Fruit fly (Drosophila melanogaster): ENCODE measurements around the gene CG5885.

CG5885 gene

DNA sequence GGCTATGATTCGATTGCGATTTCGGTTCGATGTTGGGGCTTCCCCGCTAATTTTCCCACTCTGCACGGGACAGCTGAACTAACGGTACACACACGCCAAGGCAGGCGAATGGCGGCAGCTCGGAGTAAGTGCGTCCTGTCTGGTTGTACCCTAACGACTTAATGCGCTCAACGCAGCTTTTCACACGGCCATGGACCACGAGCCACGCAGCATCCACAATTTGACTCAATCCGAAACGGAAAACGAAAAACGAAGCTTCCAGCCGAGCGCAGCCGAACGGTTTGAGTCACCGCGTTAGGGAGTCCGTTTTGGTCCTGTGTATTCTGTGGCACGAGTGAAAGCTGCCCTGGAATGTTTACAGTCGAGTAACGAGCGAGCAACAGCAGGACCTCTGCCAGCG, 32.0 kb downstream of the CG5885 start, which contains the start of gene nAChRalpha6:
TSS of gene nAChRalpha6 (minus strand) at position 165 of the 400 bp plus-strand sequence.
- no peak for TF ChIP-seq CG3919 (GFP tag; optimal IDR thresholded peaks at IDR 0.05)
- TF ChIP-seq dsx (GFP tag; optimal IDR thresholded peaks at IDR 0.05; ENCODE audit: poor library complexity, severe bottlenecking): no peak
- no peak for TF ChIP-seq dac (GFP tag; optimal IDR thresholded peaks at IDR 0.05)
- no peak for TF ChIP-seq eg (GFP tag; IDR thresholded peaks at IDR 0.05)
- no peak for TF ChIP-seq CG8632 (GFP tag; optimal IDR thresholded peaks at IDR 0.05)
- TF ChIP-seq CG6276 (GFP tag; optimal IDR thresholded peaks at IDR 0.05): no peak
- no peak for TF ChIP-seq Lpt (GFP tag; optimal IDR thresholded peaks at IDR 0.05)
- no peak for TF ChIP-seq CG4318 (GFP tag; optimal IDR thresholded peaks at IDR 0.05)
- no peak for TF ChIP-seq Smox (GFP tag; optimal IDR thresholded peaks at IDR 0.05)
- no peak for TF ChIP-seq Hr4 (GFP tag; optimal IDR thresholded peaks at IDR 0.05)
- TF ChIP-seq CG32006 (GFP tag; optimal IDR thresholded peaks at IDR 0.05): no peak
- no peak for TF ChIP-seq Ets21C (GFP tag; optimal IDR thresholded peaks at IDR 0.05)

DNA sequence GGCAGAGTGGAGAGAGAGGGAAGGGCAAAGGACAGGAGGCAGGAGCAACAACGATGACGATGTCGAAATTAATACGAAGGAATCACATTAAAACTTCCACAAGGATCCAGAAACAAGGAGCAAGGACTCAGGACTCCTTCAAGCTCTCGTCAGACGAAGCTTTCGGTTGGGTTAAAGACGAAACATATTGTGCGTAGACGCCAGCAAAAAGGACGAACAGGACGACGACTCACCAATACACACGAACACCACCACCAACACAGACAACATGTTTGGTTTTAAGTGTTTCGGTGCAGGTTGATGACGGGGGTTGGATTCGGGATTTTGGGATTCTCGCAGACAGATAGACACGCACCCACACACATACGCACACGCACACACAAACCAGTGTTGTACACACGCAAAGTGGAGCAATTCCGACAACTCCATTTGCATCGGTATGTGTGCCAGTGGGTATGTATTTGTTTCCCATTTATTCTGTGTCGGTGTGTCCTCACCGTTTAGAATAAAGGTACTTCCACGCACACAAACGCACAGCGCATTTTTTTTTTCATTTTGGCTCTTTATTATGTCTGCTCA, 35.6 kb downstream of the CG5885 start:
- no peak for TF ChIP-seq Sox14 (GFP tag; optimal IDR thresholded peaks at IDR 0.05)
- TF ChIP-seq CG8119 (GFP tag; IDR thresholded peaks at IDR 0.05): no peak
- no peak for TF ChIP-seq Eip75B (GFP tag; optimal IDR thresholded peaks at IDR 0.05)
- no peak for TF ChIP-seq Met (GFP tag; optimal IDR thresholded peaks at IDR 0.05)
- TF ChIP-seq Ets21C (GFP tag; optimal IDR thresholded peaks at IDR 0.05): no peak
- no peak for TF ChIP-seq CG6792 (GFP tag; optimal IDR thresholded peaks at IDR 0.05)
- no peak for TF ChIP-seq CG11294 (GFP tag; IDR thresholded peaks at IDR 0.05)
- no peak for TF ChIP-seq CG6854 (GFP tag; optimal IDR thresholded peaks at IDR 0.05)
- TF ChIP-seq Sox102F (GFP tag; optimal IDR thresholded peaks at IDR 0.05): no peak
- no peak for TF ChIP-seq salr (GFP tag; optimal IDR thresholded peaks at IDR 0.05)
- no peak for TF ChIP-seq topi (GFP tag; optimal IDR thresholded peaks at IDR 0.05)
- TF ChIP-seq fd59A (GFP tag; optimal IDR thresholded peaks at IDR 0.05): no peak
- no peak for TF ChIP-seq Hr39 (GFP tag; optimal IDR thresholded peaks at IDR 0.05)
- no peak for TF ChIP-seq acj6 (GFP tag; optimal IDR thresholded peaks at IDR 0.05)
- no peak for TF ChIP-seq dac (GFP tag; optimal IDR thresholded peaks at IDR 0.05)
- TF ChIP-seq CG34406 (GFP tag; optimal IDR thresholded peaks at IDR 0.05): no peak

Measured in whole organism, prepupa.